Worm (Caenorhabditis elegans): ENCODE data around the gene fbxc-30.

- TF ChIP-seq mab-9 (GFP tag; IDR thresholded peaks at IDR 0.05) (no peak), nhr-77 (tag; optimal IDR thresholded peaks at IDR 0.05) (no peak), pqm-1 (tag; optimal IDR thresholded peaks at IDR 0.05) (no peak), efl-1 (optimal IDR thresholded peaks at IDR 0.05) (no peak), efl-1 (GFP tag; optimal IDR thresholded peaks at IDR 0.05 in 1 of 2) (peak in 1 of 2 experiments; percentile 17), snpc-4 (tag; optimal IDR thresholded peaks at IDR 0.05) (no peak), elt-2 (tag; optimal IDR thresholded peaks at IDR 0.05) (no peak), lir-3 (tag; optimal IDR thresholded peaks at IDR 0.05; ENCODE audit: poor library complexity) (no peak)
Observed at ce11 chrII:923521-923920, 6.1 kb downstream of the fbxc-30 start, which contains the start of gene fbxc-28.
